Fruit fly (Drosophila melanogaster): ENCODE measurements around the gene CG1544.

Gene CG1544

DNA sequence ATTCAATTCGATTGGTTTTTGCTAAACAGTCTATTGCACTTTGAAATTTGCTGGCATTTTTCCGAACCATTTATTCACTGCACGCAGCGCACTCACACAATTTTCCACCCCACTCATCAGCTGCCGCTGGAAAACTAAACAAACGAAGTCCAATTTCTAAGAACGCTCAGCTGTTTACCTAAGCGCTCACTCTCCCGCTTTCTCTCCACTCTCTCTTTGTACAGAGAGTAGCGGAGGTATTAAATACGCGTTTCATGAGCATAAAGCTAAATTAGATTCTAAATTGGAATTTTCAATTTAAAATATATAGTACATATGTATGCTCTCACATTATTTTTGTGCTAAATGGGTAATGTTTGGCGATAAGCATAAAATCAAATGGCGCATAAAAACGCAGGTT lies 27.7 kb upstream of the CG1544 start, which contains the start of gene stops (continued):
- no peak for TF ChIP-seq CG14710 (tag; optimal IDR thresholded peaks at IDR 0.05)
- peak; percentile 76 for TF ChIP-seq ci (GFP tag; IDR thresholded peaks at IDR 0.05)
- TF ChIP-seq ham (GFP tag; IDR thresholded peaks at IDR 0.05) = no peak
- TF ChIP-seq Abd-B (GFP tag; optimal IDR thresholded peaks at IDR 0.05) = no peak
- TF ChIP-seq Hey (tag; optimal IDR thresholded peaks at IDR 0.05) = no peak
- TF ChIP-seq dpn (GFP tag; optimal IDR thresholded peaks at IDR 0.05) = peak in 1 of 2 experiments; percentile 34
- TF ChIP-seq Bgb (GFP tag; IDR thresholded peaks at IDR 0.05; ENCODE audit: partially characterized antibody) = no peak
- no peak for TF ChIP-seq zfh2 (GFP tag; optimal IDR thresholded peaks at IDR 0.05)
- no peak for TF ChIP-seq CG6813 (GFP tag; optimal IDR thresholded peaks at IDR 0.05)
- TF ChIP-seq CG10565 (GFP tag; optimal IDR thresholded peaks at IDR 0.05) = no peak
- TF ChIP-seq CG10543 (GFP tag; optimal IDR thresholded peaks at IDR 0.05) = no peak
- no peak for TF ChIP-seq CG3838 (GFP tag; optimal IDR thresholded peaks at IDR 0.05)
- TF ChIP-seq tio (GFP tag; optimal IDR thresholded peaks at IDR 0.05) = peak; percentile 48
- no peak for TF ChIP-seq cwo (GFP tag; optimal IDR thresholded peaks at IDR 0.05)
- TF ChIP-seq CG12104 (GFP tag; optimal IDR thresholded peaks at IDR 0.05) = no peak
- no peak for TF ChIP-seq Nf-YA (GFP tag; IDR thresholded peaks at IDR 0.05)
- TF ChIP-seq Nf-YB (GFP tag; optimal IDR thresholded peaks at IDR 0.05) = no peak
- no peak for TF ChIP-seq dm (GFP tag; optimal IDR thresholded peaks at IDR 0.05)
- TF ChIP-seq MESR4 (GFP tag; optimal IDR thresholded peaks at IDR 0.05) = no peak
- no peak for TF ChIP-seq pnt (GFP tag; optimal IDR thresholded peaks at IDR 0.05)
- TF ChIP-seq Sin3A (optimal IDR thresholded peaks at IDR 0.05) = no peak
- no peak for TF ChIP-seq Fer2 (tag; optimal IDR thresholded peaks at IDR 0.05)
- TF ChIP-seq scrt (GFP tag; optimal IDR thresholded peaks at IDR 0.05) = no peak
- no peak for TF ChIP-seq gfzf (GFP tag; optimal IDR thresholded peaks at IDR 0.05)
- no peak for TF ChIP-seq aop (GFP tag; IDR thresholded peaks at IDR 0.05)
- no peak for TF ChIP-seq ken (GFP tag; IDR thresholded peaks at IDR 0.05)
- peak; percentile 1 for TF ChIP-seq Ets97D (GFP tag; optimal IDR thresholded peaks at IDR 0.05)
- TF ChIP-seq Hmx (GFP tag; optimal IDR thresholded peaks at IDR 0.05) = no peak
- no peak for TF ChIP-seq sens-2 (GFP tag; IDR thresholded peaks at IDR 0.05)
- TF ChIP-seq gt (GFP tag; IDR thresholded peaks at IDR 0.05) = no peak
- TF ChIP-seq CG3726 (GFP tag; IDR thresholded peaks at IDR 0.05) = no peak
- no peak for TF ChIP-seq CG10147 (GFP tag; optimal IDR thresholded peaks at IDR 0.05)
- TF ChIP-seq mam (GFP tag; optimal IDR thresholded peaks at IDR 0.05) = peak; percentile 14
- TF ChIP-seq unc-4 (GFP tag; IDR thresholded peaks at IDR 0.05; ENCODE audit: partially characterized antibody) = no peak
- peak; percentile 23; the same call in 1 of the 2 replicates for TF ChIP-seq ttk (GFP tag; IDR thresholded peaks at IDR 0.05)
- peak; percentile 31 for TF ChIP-seq CG8089 (GFP tag; optimal IDR thresholded peaks at IDR 0.05)
- TF ChIP-seq ash1 (GFP tag; optimal IDR thresholded peaks at IDR 0.05) = no peak
- TF ChIP-seq C15 (GFP tag; IDR thresholded peaks at IDR 0.05) = no peak
- no peak for TF ChIP-seq jing (GFP tag; optimal IDR thresholded peaks at IDR 0.05)
- TF ChIP-seq sd (tag; optimal IDR thresholded peaks at IDR 0.05) = no peak
- TF ChIP-seq Side (GFP tag; optimal IDR thresholded peaks at IDR 0.05) = no peak
- peak; percentile 57 for TF ChIP-seq caup (GFP tag; optimal IDR thresholded peaks at IDR 0.05; ENCODE audit: severe bottlenecking)
- no peak for TF ChIP-seq CG11560 (tag; IDR thresholded peaks at IDR 0.05)
- TF ChIP-seq CG8290 (GFP tag; optimal IDR thresholded peaks at IDR 0.05) = no peak
- peak in 1 of 2 experiments; percentile 11 for TF ChIP-seq CG8290 (tag; optimal IDR thresholded peaks at IDR 0.05)
- TF ChIP-seq yki (optimal IDR thresholded peaks at IDR 0.05) = peak; percentile 39
- no peak for TF ChIP-seq sim (GFP tag; IDR thresholded peaks at IDR 0.05)
- no peak for TF ChIP-seq lmd (GFP tag; IDR thresholded peaks at IDR 0.05)
- TF ChIP-seq salm (tag; optimal IDR thresholded peaks at IDR 0.05) = peak; percentile 7
- TF ChIP-seq klu (GFP tag; IDR thresholded peaks at IDR 0.05) = no peak
- no peak for TF ChIP-seq Scr (GFP tag; IDR thresholded peaks at IDR 0.05; ENCODE audit: partially characterized antibody)
- TF ChIP-seq zfh1 (GFP tag; IDR thresholded peaks at IDR 0.05) = 0 out of 3 replicates have a peak, but pooled peaks have one; percentile 56
- TF ChIP-seq corto (GFP tag; optimal IDR thresholded peaks at IDR 0.05) = no peak
